Fruit fly (Drosophila melanogaster) whole organism: ENCODE data around the gene CG3769.

Experiments used
- CG8478 ChIP-seq: fragments of >200 bp; optimal IDR thresholded peaks from 2 replicates; lab custom pipeline; 2018; ENCODE audit warnings: inconsistent platforms
- EcR ChIP-seq, 2 experiments: fragments of >200 bp; optimal IDR thresholded peaks; 2 replicates each; lab custom pipeline; 2017; ENCODE audit warnings: missing biosample characterization in 2 of 2, missing genetic modification characterization in 2 of 2, missing genetic modification reagents in 2 of 2
- pan ChIP-seq: fragments of >200 bp; optimal IDR thresholded peaks from 2 replicates; lab custom pipeline; 2017
- psq ChIP-seq: fragments of >200 bp; optimal IDR thresholded peaks from 2 replicates; lab custom pipeline; 2017
- usp ChIP-seq: fragments of >200 bp; optimal IDR thresholded peaks from 2 replicates; lab custom pipeline; 2017; ENCODE audit warnings: missing biosample characterization, missing genetic modification characterization, mixed read lengths

dm6 chr2L:9457456-9457855 lies 22.3 kb downstream of the CG3769 start:
- TF ChIP-seq usp (GFP tag; lab: Kevin White, UChicago) (no peak), EcR (GFP tag; optimal IDR thresholded peaks at IDR 0.05; lab: Kevin White, UChicago) (no peak), psq (lab: Kevin White, UChicago) (no peak), pan (lab: Kevin White, UChicago) (no peak), CG8478 (lab: Kevin White, UChicago) (no peak)
